Fruit fly (Drosophila melanogaster): ENCODE measurements around the gene CtsB.
A peak's percentile ranks its signal among the peaks of the same experiment; 100 is the strongest.

CtsB gene

dm6 chrX:13805554-13805953, 23.6 kb upstream of the CtsB start:
- TF ChIP-seq CTCF (optimal IDR thresholded peaks at IDR 0.05) (peak; percentile 4 to 39), CG8478 (optimal IDR thresholded peaks at IDR 0.05) (no peak)

dm6 chrX:13804398-13804797, 22.4 kb upstream of the CtsB start:
- TF ChIP-seq CTCF (optimal IDR thresholded peaks at IDR 0.05) (no peak), CG8478 (optimal IDR thresholded peaks at IDR 0.05) (no peak)

- TF ChIP-seq CG8478 (optimal IDR thresholded peaks at IDR 0.05): no peak
- no peak for TF ChIP-seq CTCF (optimal IDR thresholded peaks at IDR 0.05)
These were observed 18.7 kb upstream of the CtsB start for dm6 chrX:13800680-13801079.

- TF ChIP-seq CG8478 (optimal IDR thresholded peaks at IDR 0.05): no peak
- TF ChIP-seq CTCF (optimal IDR thresholded peaks at IDR 0.05): no peak
These were observed 15.6 kb upstream of the CtsB start, which contains the start of gene CG10996 for dm6 chrX:13797538-13797937. Gene CG10996 (minus strand): TSS chrX:13797638.

- no peak for TF ChIP-seq CTCF (optimal IDR thresholded peaks at IDR 0.05)
- no peak for TF ChIP-seq CG8478 (optimal IDR thresholded peaks at IDR 0.05)
These were observed 10.5 kb upstream of the CtsB start for dm6 chrX:13792463-13792862.

dm6 chrX:13791011-13791410, 9.0 kb upstream of the CtsB start, which contains the start of gene CG10993:
Gene CG10993 (minus strand): TSS chrX:13791111.
- no peak for TF ChIP-seq CTCF (optimal IDR thresholded peaks at IDR 0.05)
- TF ChIP-seq CG8478 (optimal IDR thresholded peaks at IDR 0.05): no peak

- TF ChIP-seq CTCF (optimal IDR thresholded peaks at IDR 0.05): no peak
- TF ChIP-seq CG8478 (optimal IDR thresholded peaks at IDR 0.05): no peak
These were observed 7.2 kb upstream of the CtsB start for dm6 chrX:13788973-13789682.

- no peak for TF ChIP-seq CG8478 (optimal IDR thresholded peaks at IDR 0.05)
- no peak for TF ChIP-seq CTCF (optimal IDR thresholded peaks at IDR 0.05)
These were observed 5.4 kb upstream of the CtsB start for dm6 chrX:13787282-13787850.

- TF ChIP-seq CTCF (optimal IDR thresholded peaks at IDR 0.05) (no peak), CG8478 (optimal IDR thresholded peaks at IDR 0.05) (no peak)
These were observed 4.2 kb upstream of the CtsB start for dm6 chrX:13786037-13786667.

- no peak for TF ChIP-seq CTCF (optimal IDR thresholded peaks at IDR 0.05)
- no peak for TF ChIP-seq CG8478 (optimal IDR thresholded peaks at IDR 0.05)
These were observed 2.3 kb upstream of the CtsB start for dm6 chrX:13783958-13784907.

dm6 chrX:13783534-13783949, 1.6 kb upstream of the CtsB start, which contains the start of gene inaE:
Gene inaE (plus strand): TSS chrX:13783714.
- TF ChIP-seq CTCF (optimal IDR thresholded peaks at IDR 0.05) (peak in 1 of 2 experiments; percentile 14), CG8478 (optimal IDR thresholded peaks at IDR 0.05) (no peak)

- no peak for TF ChIP-seq CG8478 (optimal IDR thresholded peaks at IDR 0.05)
- no peak for TF ChIP-seq CTCF (optimal IDR thresholded peaks at IDR 0.05)
These were observed 2.3 kb downstream of the CtsB start for dm6 chrX:13779696-13780095.

dm6 chrX:13778568-13778967, 3.4 kb downstream of the CtsB start:
- TF ChIP-seq CTCF (optimal IDR thresholded peaks at IDR 0.05): no peak
- TF ChIP-seq CG8478 (optimal IDR thresholded peaks at IDR 0.05): no peak

- TF ChIP-seq CG8478 (optimal IDR thresholded peaks at IDR 0.05): no peak
- no peak for TF ChIP-seq CTCF (optimal IDR thresholded peaks at IDR 0.05)
These were observed 11.2 kb downstream of the CtsB start for dm6 chrX:13770768-13771167.

- no peak for TF ChIP-seq CTCF (optimal IDR thresholded peaks at IDR 0.05)
- TF ChIP-seq CG8478 (optimal IDR thresholded peaks at IDR 0.05): no peak
These were observed 15.5 kb downstream of the CtsB start for dm6 chrX:13766495-13766894.

Data from S2 (cell line).